Fruit fly (Drosophila melanogaster) whole organism, embryonic: ENCODE results near the gene mRF1.

Experiments used
- Ada2b ChIP-seq: fragments of 200-800 bp; sonication (Bioruptor generic); IDR thresholded peaks from 2 replicates; pipeline ENCODE4 v1.3.6; 2022; ENCODE audit warnings: missing biosample characterization, missing genetic modification characterization
- Adf1 ChIP-seq: fragments of 200-800 bp; sonication (Bioruptor generic); IDR thresholded peaks from 2 replicates; pipeline ENCODE4 v1.3.6; 2022; ENCODE audit warnings: missing biosample characterization, missing genetic modification characterization
- Atf-2 ChIP-seq: fragments of 200-800 bp; sonication (Bioruptor generic); optimal IDR thresholded peaks from 2 replicates; lab custom pipeline; 2016; ENCODE audit warnings: missing biosample characterization, missing genetic modification characterization
- B-H1 ChIP-seq: fragments of 200-800 bp; sonication (Bioruptor generic); IDR thresholded peaks from 3 replicates; pipeline ENCODE4 v1.3.6; 2022; ENCODE audit warnings: missing biosample characterization, missing genetic modification characterization
- Blimp-1 ChIP-seq: fragments of 200-800 bp; sonication (Bioruptor generic); optimal IDR thresholded peaks from 3 replicates; lab custom pipeline; 2018; ENCODE audit warnings: missing biosample characterization, missing genetic modification characterization, mild to moderate bottlenecking, moderate library complexity, missing genetic modification reagents
- CG11085 ChIP-seq: fragments of 200-800 bp; sonication (Bioruptor generic); IDR thresholded peaks from 2 replicates; pipeline ENCODE4 v1.3.6; 2022; ENCODE audit warnings: missing biosample characterization, missing genetic modification characterization
- CG12299 ChIP-seq: fragments of 200-800 bp; sonication (Bioruptor generic); optimal IDR thresholded peaks from 2 replicates; lab custom pipeline; 2018; ENCODE audit warnings: missing biosample characterization, mild to moderate bottlenecking, missing genetic modification characterization
- CG13296 ChIP-seq: fragments of 200-800 bp; sonication (Bioruptor generic); optimal IDR thresholded peaks from 3 replicates; lab custom pipeline; 2018; ENCODE audit warnings: missing biosample characterization, mild to moderate bottlenecking, missing genetic modification characterization
- CG14014 ChIP-seq: fragments of 200-800 bp; sonication (Bioruptor generic); IDR thresholded peaks from 2 replicates; pipeline ENCODE4 v1.3.6; 2022; ENCODE audit warnings: missing biosample characterization, missing genetic modification characterization
- CG14710 ChIP-seq: fragments of 200-800 bp; sonication (Bioruptor generic); optimal IDR thresholded peaks from 3 replicates; lab custom pipeline; 2019; ENCODE audit warnings: missing biosample characterization, mild to moderate bottlenecking, missing genetic modification characterization, moderate library complexity
- CG1529 ChIP-seq: fragments of 200-800 bp; sonication (Bioruptor generic); optimal IDR thresholded peaks from 3 replicates; lab custom pipeline; 2018; ENCODE audit warnings: missing biosample characterization, missing genetic modification characterization
- CG15514 ChIP-seq: fragments of 200-800 bp; sonication (Bioruptor generic); optimal IDR thresholded peaks from 3 replicates; lab custom pipeline; 2017; ENCODE audit warnings: missing biosample characterization, missing genetic modification characterization, mild to moderate bottlenecking, moderate library complexity, missing genetic modification reagents
- CG16815 ChIP-seq: fragments of 200-800 bp; sonication (Bioruptor generic); optimal IDR thresholded peaks from 3 replicates; lab custom pipeline; 2017; ENCODE audit warnings: missing biosample characterization, mild to moderate bottlenecking, missing genetic modification characterization
- CG18011 ChIP-seq: fragments of 200-800 bp; sonication (Bioruptor generic); optimal IDR thresholded peaks from 2 replicates; lab custom pipeline; 2017; ENCODE audit warnings: missing biosample characterization, missing genetic modification characterization, mild to moderate bottlenecking, moderate library complexity, missing genotype
- CG18262 ChIP-seq: fragments of 200-800 bp; optimal IDR thresholded peaks from 3 replicates; lab custom pipeline; 2019; ENCODE audit warnings: missing biosample characterization, mild to moderate bottlenecking, missing genetic modification characterization, moderate library complexity
- CG18476 ChIP-seq: fragments of 200-800 bp; sonication (Bioruptor generic); optimal IDR thresholded peaks from 2 replicates; lab custom pipeline; 2016; ENCODE audit warnings: missing biosample characterization, mild to moderate bottlenecking, missing genetic modification characterization
- CG18764 ChIP-seq: fragments of 200-800 bp; sonication (Bioruptor generic); optimal IDR thresholded peaks from 3 replicates; lab custom pipeline; 2016; ENCODE audit warnings: missing biosample characterization, missing genetic modification characterization
- CG2120 ChIP-seq: fragments of 200-800 bp; sonication (Bioruptor generic); optimal IDR thresholded peaks from 3 replicates; lab custom pipeline; 2016; ENCODE audit warnings: missing biosample characterization, missing genetic modification characterization
- CG2678 ChIP-seq: fragments of 200-800 bp; sonication (Bioruptor generic); optimal IDR thresholded peaks from 3 replicates; lab custom pipeline; 2019; ENCODE audit warnings: missing biosample characterization, mild to moderate bottlenecking, missing genetic modification characterization, moderate library complexity
- CG34376 ChIP-seq: fragments of 200-800 bp; sonication (Bioruptor generic); optimal IDR thresholded peaks from 2 replicates; lab custom pipeline; 2018; ENCODE audit warnings: missing biosample characterization, mild to moderate bottlenecking, missing genetic modification characterization
- CG3995 ChIP-seq: fragments of 200-800 bp; sonication (Bioruptor generic); optimal IDR thresholded peaks from 3 replicates; lab custom pipeline; 2016; ENCODE audit warnings: missing biosample characterization, missing genetic modification characterization
- CG42726 ChIP-seq: fragments of 200-800 bp; sonication (Bioruptor generic); IDR thresholded peaks from 2 replicates; pipeline ENCODE4 v1.3.6; 2022; ENCODE audit warnings: missing biosample characterization, missing genetic modification characterization; ENCODE audit not compliant: partially characterized antibody
- CG5180 ChIP-seq: fragments of 200-800 bp; sonication (Bioruptor generic); optimal IDR thresholded peaks from 3 replicates; lab custom pipeline; 2017; ENCODE audit warnings: missing biosample characterization, missing genetic modification characterization, mild to moderate bottlenecking, moderate library complexity, missing genetic modification reagents
- CG7928 ChIP-seq: fragments of 200-800 bp; sonication (Bioruptor generic); optimal IDR thresholded peaks from 2 replicates; lab custom pipeline; 2017; ENCODE audit warnings: missing biosample characterization, mild to moderate bottlenecking, missing genetic modification characterization
- CG8290 ChIP-seq, 3 experiments: fragments of 200-800 bp; sonication (Bioruptor generic); optimal IDR thresholded peaks; 2 replicates each; lab custom pipeline; 2016 to 2019; ENCODE audit warnings: missing biosample characterization in 3 of 3, missing genetic modification characterization in 3 of 3, mild to moderate bottlenecking in 2 of 3, moderate library complexity in 1 of 3
- CG8359 ChIP-seq: fragments of 200-800 bp; sonication (Bioruptor generic); optimal IDR thresholded peaks from 2 replicates; lab custom pipeline; 2017; ENCODE audit warnings: missing biosample characterization, mild to moderate bottlenecking, missing genetic modification characterization, borderline replicate concordance
- CG9609 ChIP-seq: fragments of 200-800 bp; sonication (Bioruptor generic); optimal IDR thresholded peaks from 3 replicates; lab custom pipeline; 2016; ENCODE audit warnings: missing biosample characterization, missing genetic modification characterization
- CTCF ChIP-seq: fragments of 200-800 bp; sonication (Bioruptor generic); optimal IDR thresholded peaks from 2 replicates; lab custom pipeline; 2017; ENCODE audit warnings: missing biosample characterization, mild to moderate bottlenecking, missing genetic modification characterization, moderate library complexity
- CrebB ChIP-seq: fragments of 200-800 bp; sonication (Bioruptor generic); optimal IDR thresholded peaks from 3 replicates; lab custom pipeline; 2018; ENCODE audit warnings: missing biosample characterization, mild to moderate bottlenecking, missing genetic modification characterization
- Dad ChIP-seq: fragments of 200-800 bp; sonication (Bioruptor generic); optimal IDR thresholded peaks from 3 replicates; lab custom pipeline; 2016; ENCODE audit warnings: missing biosample characterization, missing genetic modification characterization
- Doc2 ChIP-seq: fragments of 200-800 bp; sonication (Bioruptor generic); IDR thresholded peaks from 2 replicates; pipeline ENCODE4 v1.3.6; 2022; ENCODE audit warnings: missing biosample characterization, missing genetic modification characterization
- E2f2 ChIP-seq: fragments of 200-800 bp; sonication (Bioruptor generic); IDR thresholded peaks from 2 replicates; pipeline ENCODE4 v1.3.6; 2022; ENCODE audit warnings: missing biosample characterization, missing genetic modification characterization
- Nf-YA ChIP-seq: fragments of 200-800 bp; sonication (Bioruptor generic); IDR thresholded peaks from 2 replicates; pipeline ENCODE4 v1.3.6; 2022; ENCODE audit warnings: missing biosample characterization, missing genetic modification characterization
- Oaz ChIP-seq: fragments of 200-800 bp; sonication (Bioruptor generic); IDR thresholded peaks from 2 replicates; pipeline ENCODE4 v1.3.6; 2022; ENCODE audit warnings: missing biosample characterization, missing genetic modification characterization
- Pdp1 ChIP-seq, 2 experiments: fragments of 200-800 bp; sonication (Bioruptor generic); optimal IDR thresholded peaks; 3 replicates each; lab custom pipeline; 2016; ENCODE audit warnings: missing biosample characterization in 2 of 2, missing genetic modification characterization in 2 of 2, mild to moderate bottlenecking in 1 of 2, moderate library complexity in 1 of 2
- Side ChIP-seq: fragments of 200-800 bp; sonication (Bioruptor generic); optimal IDR thresholded peaks from 2 replicates; lab custom pipeline; 2016; ENCODE audit warnings: missing biosample characterization, missing genetic modification characterization
- TFAM ChIP-seq: fragments of 200-800 bp; sonication (Bioruptor generic); optimal IDR thresholded peaks from 2 replicates; lab custom pipeline; 2017; ENCODE audit warnings: missing biosample characterization, missing genetic modification characterization, inconsistent platforms
- abd-A ChIP-seq: fragments of 200-800 bp; sonication (Bioruptor generic); optimal IDR thresholded peaks from 3 replicates; lab custom pipeline; 2019; ENCODE audit warnings: missing biosample characterization, mild to moderate bottlenecking, missing genetic modification characterization, moderate library complexity
- cas ChIP-seq: fragments of 200-800 bp; sonication (Bioruptor generic); IDR thresholded peaks from 2 replicates; pipeline ENCODE4 v1.3.6; 2022; ENCODE audit warnings: missing biosample characterization, missing genetic modification characterization
- crp ChIP-seq, 2 experiments: fragments of 200-800 bp; sonication (Bioruptor generic); optimal IDR thresholded peaks; 2 replicates in 1 of 2; 3 replicates in 1 of 2; lab custom pipeline; 2017; ENCODE audit warnings: missing biosample characterization in 2 of 2, missing genetic modification characterization in 2 of 2, mild to moderate bottlenecking in 1 of 2, moderate library complexity in 1 of 2
- hbn ChIP-seq: fragments of 200-800 bp; sonication (Bioruptor generic); IDR thresholded peaks from 2 replicates; pipeline ENCODE4 v1.3.6; 2022; ENCODE audit warnings: missing biosample characterization, missing genetic modification characterization; ENCODE audit not compliant: partially characterized antibody
- jumu ChIP-seq: fragments of 200-800 bp; sonication (Bioruptor generic); optimal IDR thresholded peaks from 3 replicates; lab custom pipeline; 2016; ENCODE audit warnings: missing biosample characterization, missing genetic modification characterization
- lmd ChIP-seq: fragments of 200-800 bp; sonication (Bioruptor generic); IDR thresholded peaks from 2 replicates; pipeline ENCODE4 v1.3.6; 2022; ENCODE audit warnings: missing biosample characterization, missing genetic modification characterization
- mld ChIP-seq: fragments of 200-800 bp; sonication (Bioruptor generic); IDR thresholded peaks from 3 replicates; pipeline ENCODE4 v1.3.6; 2022; ENCODE audit warnings: missing biosample characterization, missing genetic modification characterization; ENCODE audit not compliant: partially characterized antibody
- nerfin-1 ChIP-seq: fragments of 200-800 bp; sonication (Bioruptor generic); optimal IDR thresholded peaks from 3 replicates; lab custom pipeline; 2019; ENCODE audit warnings: missing biosample characterization, mild to moderate bottlenecking, missing genetic modification characterization, moderate library complexity
- odd ChIP-seq: fragments of 200-800 bp; sonication (Bioruptor generic); optimal IDR thresholded peaks from 2 replicates; lab custom pipeline; 2017; ENCODE audit warnings: missing biosample characterization, mild to moderate bottlenecking, missing genetic modification characterization
- pfk ChIP-seq: fragments of 200-800 bp; sonication (Bioruptor generic); optimal IDR thresholded peaks from 2 replicates; lab custom pipeline; 2018; ENCODE audit warnings: missing biosample characterization, mild to moderate bottlenecking, missing genetic modification characterization, moderate library complexity
- schlank ChIP-seq: fragments of 200-800 bp; sonication (Bioruptor generic); optimal IDR thresholded peaks from 2 replicates; lab custom pipeline; 2018; ENCODE audit warnings: missing biosample characterization, mild to moderate bottlenecking, missing genetic modification characterization
- slou ChIP-seq: fragments of 200-800 bp; sonication (Bioruptor generic); optimal IDR thresholded peaks from 3 replicates; lab custom pipeline; 2016; ENCODE audit warnings: missing biosample characterization, missing genetic modification characterization
- sr ChIP-seq: fragments of 200-800 bp; sonication (Bioruptor generic); IDR thresholded peaks from 3 replicates; pipeline ENCODE4 v1.3.6; 2022; ENCODE audit warnings: missing biosample characterization, missing genetic modification characterization

The mRF1 gene

DNA sequence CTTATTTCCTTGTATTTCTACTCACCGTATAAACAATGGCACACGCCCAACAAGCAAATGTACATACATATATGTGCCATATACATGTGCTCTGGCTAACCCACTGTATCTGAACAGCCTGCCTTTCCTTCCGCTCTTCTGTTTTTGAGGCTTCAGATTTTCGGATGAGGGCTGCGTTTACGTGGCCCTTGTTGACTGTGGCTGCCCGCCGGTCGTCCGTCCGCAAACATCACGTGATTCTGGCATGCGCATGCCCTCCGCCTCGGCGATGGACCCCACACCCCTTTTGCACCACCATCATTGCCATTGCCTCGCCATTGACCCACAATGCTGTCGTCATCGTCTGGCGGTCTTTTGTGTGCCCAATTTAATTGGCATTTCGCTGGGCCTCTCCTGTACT is 14.5 kb upstream of the mRF1 start (continued):
- peak; percentile 17 for TF ChIP-seq CG8290 (GFP tag; optimal IDR thresholded peaks at IDR 0.05; lab: Kevin White, UChicago)
- peak in 1 of 2 experiments; percentile 56 for TF ChIP-seq CG8290 (tag; optimal IDR thresholded peaks at IDR 0.05; lab: Kevin White, UChicago)
- TF ChIP-seq CG15514 (GFP tag; lab: Kevin White, UChicago), result peak; percentile 52
- no peak for TF ChIP-seq cas
- TF ChIP-seq sr, result 0 out of 3 replicates have a peak, but pooled peaks have one; percentile 64
- TF ChIP-seq pfk, result peak; percentile 56
- peak; percentile 64 for TF ChIP-seq abd-A
- no peak for TF ChIP-seq mld
- no peak for TF ChIP-seq TFAM
- peak; percentile 24 for TF ChIP-seq CG14710 (tag; lab: Kevin White, UChicago)
- no peak for TF ChIP-seq Nf-YA (GFP tag; lab: Robert Waterston, UW)
- no peak for TF ChIP-seq CG18476 (GFP tag; lab: Kevin White, UChicago)
- peak; percentile 54 for TF ChIP-seq CrebB (tag; lab: Kevin White, UChicago)
- TF ChIP-seq Ada2b, result no peak
- peak; percentile 5 for TF ChIP-seq CG2120 (GFP tag; lab: Kevin White, UChicago)
- no peak for TF ChIP-seq CG42726 (GFP tag; lab: Robert Waterston, UW)
- no peak for TF ChIP-seq Atf-2 (GFP tag; lab: Kevin White, UChicago)
- no peak for TF ChIP-seq CG12299 (tag; lab: Kevin White, UChicago)
- TF ChIP-seq E2f2 (GFP tag; lab: Robert Waterston, UW), result no peak; the same call in 1 of the 2 replicates
- TF ChIP-seq jumu, result no peak
- no peak for TF ChIP-seq CG3995 (GFP tag; lab: Kevin White, UChicago)
- peak; percentile 27 for TF ChIP-seq Side
- TF ChIP-seq CG8359 (GFP tag; lab: Kevin White, UChicago), result no peak
- 0 out of 2 replicates have a peak, but pooled peaks have one; percentile 9 for TF ChIP-seq CG14014
- peak; percentile 14 for TF ChIP-seq nerfin-1 (tag; lab: Kevin White, UChicago)
- TF ChIP-seq CG18262 (tag; lab: Kevin White, UChicago), result no peak
- no peak for TF ChIP-seq CG34376
- TF ChIP-seq odd (GFP tag; lab: Kevin White, UChicago), result peak; percentile 6
- TF ChIP-seq CG9609 (GFP tag; lab: Kevin White, UChicago), result no peak
- TF ChIP-seq CG13296, result peak; percentile 37
- TF ChIP-seq Dad (GFP tag; lab: Kevin White, UChicago), result peak; percentile 3
- no peak for TF ChIP-seq CG18764 (GFP tag; lab: Kevin White, UChicago)
- no peak for TF ChIP-seq Doc2
- peak; percentile 36; the same call in 1 of the 2 replicates for TF ChIP-seq Adf1 (GFP tag; lab: Robert Waterston, UW)
- no peak for TF ChIP-seq CG16815 (GFP tag; lab: Kevin White, UChicago)
- no peak for TF ChIP-seq hbn (GFP tag; lab: Robert Waterston, UW)
- no peak for TF ChIP-seq CTCF
- TF ChIP-seq CG18011 (GFP tag; lab: Kevin White, UChicago), result no peak
- no peak for TF ChIP-seq lmd (GFP tag; lab: Robert Waterston, UW)
- TF ChIP-seq schlank (tag; lab: Kevin White, UChicago), result no peak
- peak in 1 of 2 experiments; percentile 7 for TF ChIP-seq crp (GFP tag; optimal IDR thresholded peaks at IDR 0.05; lab: Kevin White, UChicago)
- TF ChIP-seq CG11085 (GFP tag; lab: Robert Waterston, UW), result no peak
- no peak for TF ChIP-seq Blimp-1
- TF ChIP-seq Oaz, result no peak
- TF ChIP-seq slou, result no peak
- peak; percentile 31 for TF ChIP-seq CG2678
- TF ChIP-seq CG7928 (GFP tag; lab: Kevin White, UChicago), result no peak
- TF ChIP-seq B-H1 (GFP tag; lab: Robert Waterston, UW), result no peak; the same call in 2 of the 3 replicates
- TF ChIP-seq CG1529 (GFP tag; lab: Kevin White, UChicago), result no peak
- TF ChIP-seq CG5180, result peak; percentile 38
- peak in 1 of 2 experiments; percentile 46 for TF ChIP-seq Pdp1 (GFP tag; optimal IDR thresholded peaks at IDR 0.05; lab: Kevin White, UChicago)
